Worm (Caenorhabditis elegans) whole organism, L4 larva: ENCODE measurements around the gene T01H10.11.

Experiments
- F37D6.2 ChIP-seq: sonication (generic microtip); optimal IDR thresholded peaks from 2 replicates; lab custom pipeline; 2016; ENCODE audit warnings: mild to moderate bottlenecking, missing genetic modification characterization, missing compliant biosample characterization
- F44E2.7 ChIP-seq: fragments of 200-800 bp; sonication (Bioruptor generic); IDR thresholded peaks from 2 replicates; pipeline ENCODE4 v2.1.2; 2022; ENCODE audit warnings: missing genetic modification characterization, missing compliant biosample characterization
- T26A8.4 ChIP-seq: fragments of 200-800 bp; sonication (Bioruptor generic); IDR thresholded peaks from 2 replicates; pipeline ENCODE4 v1.3.6; 2022; ENCODE audit warnings: missing genetic modification characterization, missing compliant biosample characterization
- Y48G9A.11 ChIP-seq: fragments of 200-800 bp; sonication (Bioruptor generic); IDR thresholded peaks from 2 replicates; pipeline ENCODE4 v1.3.6; 2022; ENCODE audit warnings: missing genetic modification reagents, missing genetic modification characterization, missing compliant biosample characterization
- Y5F2A.4 ChIP-seq: fragments of 200-800 bp; sonication (Bioruptor generic); optimal IDR thresholded peaks from 2 replicates; lab custom pipeline; 2018; ENCODE audit warnings: mild to moderate bottlenecking, missing genetic modification characterization, missing compliant biosample characterization
- aha-1 ChIP-seq: fragments of 150-350 bp; peaks from one replicate; lab custom pipeline; 2014; ENCODE audit warnings: missing biosample characterization, missing genetic modification characterization
- aly-2 ChIP-seq: sonication (generic microtip); optimal IDR thresholded peaks from 2 replicates; lab custom pipeline; 2018; ENCODE audit warnings: missing biosample characterization, missing genetic modification characterization
- ceh-20 ChIP-seq: fragments of 200-800 bp; sonication (Bioruptor generic); IDR thresholded peaks from 2 replicates; pipeline ENCODE4 v1.3.6; 2022; ENCODE audit warnings: missing genetic modification reagents, missing genetic modification characterization, missing compliant biosample characterization
- ceh-28 ChIP-seq: fragments of 150-350 bp; optimal IDR thresholded peaks from 2 replicates; lab custom pipeline; 2014; ENCODE audit warnings: missing biosample characterization, missing genetic modification reagents, missing genetic modification characterization
- ceh-32 ChIP-seq: sonication (generic microtip); optimal IDR thresholded peaks from 2 replicates; lab custom pipeline; 2016; ENCODE audit warnings: mild to moderate bottlenecking, missing genetic modification characterization, missing compliant biosample characterization; ENCODE audit not compliant: poor library complexity
- ceh-82 ChIP-seq: sonication (generic microtip); optimal IDR thresholded peaks from 2 replicates; lab custom pipeline; 2017; ENCODE audit warnings: missing biosample characterization, missing genetic modification characterization
- ces-1 ChIP-seq: fragments of 150-350 bp; sonication (generic microtip); optimal IDR thresholded peaks from 4 replicates; lab custom pipeline; 2014; ENCODE audit warnings: missing biosample characterization, missing genetic modification reagents, missing genetic modification characterization
- dpl-1 ChIP-seq: fragments of 150-350 bp; optimal IDR thresholded peaks from 2 replicates; lab custom pipeline; 2014; ENCODE audit warnings: missing biosample characterization, missing genetic modification reagents, missing genetic modification characterization
- duxl-1 ChIP-seq: sonication (generic microtip); optimal IDR thresholded peaks from 2 replicates; lab custom pipeline; 2016; ENCODE audit warnings: mild to moderate bottlenecking, missing genetic modification characterization, moderate library complexity, missing compliant biosample characterization; ENCODE audit not compliant: poor library complexity
- dve-1 ChIP-seq: sonication (generic microtip); optimal IDR thresholded peaks from 2 replicates; lab custom pipeline; 2017; ENCODE audit warnings: antibody characterized with exemption, mild to moderate bottlenecking, missing genetic modification characterization, missing compliant biosample characterization; ENCODE audit not compliant: insufficient read depth
- fkh-10 ChIP-seq: fragments of 150-350 bp; optimal IDR thresholded peaks from 2 replicates; lab custom pipeline; 2014; ENCODE audit warnings: missing biosample characterization, missing genetic modification reagents, missing genetic modification characterization
- gei-8 ChIP-seq: fragments of 200-800 bp; sonication (Bioruptor generic); optimal IDR thresholded peaks from 2 replicates; lab custom pipeline; 2018; ENCODE audit warnings: mild to moderate bottlenecking, missing genetic modification characterization, missing compliant biosample characterization
- hif-1 ChIP-seq, 2 experiments: sonication (generic microtip); optimal IDR thresholded peaks; 2 replicates each; lab custom pipeline; 2016 to 2017; ENCODE audit warnings: missing compliant biosample characterization in 2 of 2, missing genetic modification characterization in 2 of 2, missing genetic modification reagents in 2 of 2, missing genotype in 2 of 2, mild to moderate bottlenecking in 1 of 2
- hlh-11 ChIP-seq: fragments of 200-800 bp; sonication (Bioruptor generic); optimal IDR thresholded peaks from 2 replicates; lab custom pipeline; 2018; ENCODE audit warnings: mild to moderate bottlenecking, missing genetic modification characterization, missing compliant biosample characterization
- lim-7 ChIP-seq: fragments of 200-800 bp; sonication (Bioruptor generic); IDR thresholded peaks from 2 replicates; pipeline ENCODE4 v1.3.6; 2022; ENCODE audit warnings: missing genetic modification characterization, missing compliant biosample characterization
- lin-1 ChIP-seq: fragments of 200-800 bp; sonication (Bioruptor generic); IDR thresholded peaks from 2 replicates; pipeline ENCODE4 v1.3.6; 2022; ENCODE audit warnings: missing genetic modification reagents, missing genetic modification characterization, missing compliant biosample characterization
- lin-15B ChIP-seq: fragments of 150-350 bp; sonication (generic microtip); optimal IDR thresholded peaks from 3 replicates; lab custom pipeline; 2014; ENCODE audit warnings: missing biosample characterization, missing genetic modification characterization
- lsy-2 ChIP-seq, 2 experiments: fragments of 150-350 bp in 1 of 2; sonication (generic microtip) in 1 of 2; optimal IDR thresholded peaks; 2 replicates each; lab custom pipeline; 2014 to 2017; ENCODE audit warnings: missing biosample characterization in 2 of 2, missing genetic modification characterization in 2 of 2
- mdl-1 ChIP-seq, 2 experiments: fragments of 150-350 bp in 1 of 2; sonication (generic microtip) in 1 of 2; optimal IDR thresholded peaks; 2 replicates each; lab custom pipeline; 2014 to 2017; ENCODE audit warnings: missing biosample characterization in 2 of 2, missing genetic modification characterization in 2 of 2
- mxl-2 ChIP-seq: fragments of 200-800 bp; sonication (Bioruptor generic); conservative IDR thresholded peaks from 2 replicates; pipeline ENCODE4 v1.3.6; 2022; ENCODE audit warnings: missing genetic modification reagents, missing genetic modification characterization, missing compliant biosample characterization
- mxl-3 ChIP-seq: fragments of 200-800 bp; sonication (Bioruptor generic); optimal IDR thresholded peaks from 2 replicates; lab custom pipeline; 2018; ENCODE audit warnings: mild to moderate bottlenecking, missing genetic modification characterization, missing compliant biosample characterization
- nhr-10 ChIP-seq: fragments of 150-350 bp; optimal IDR thresholded peaks from 2 replicates; lab custom pipeline; 2014; ENCODE audit warnings: missing biosample characterization, missing genetic modification characterization
- nhr-11 ChIP-seq: fragments of 150-350 bp; optimal IDR thresholded peaks from 2 replicates; lab custom pipeline; 2014; ENCODE audit warnings: missing biosample characterization, missing genetic modification characterization
- nhr-25 ChIP-seq: sonication (generic microtip); optimal IDR thresholded peaks from 2 replicates; lab custom pipeline; 2017; ENCODE audit warnings: missing genetic modification characterization, mild to moderate bottlenecking, missing compliant biosample characterization, antibody characterized with exemption, moderate library complexity, borderline replicate concordance; ENCODE audit not compliant: insufficient read depth
- nhr-28 ChIP-seq: fragments of 150-350 bp; optimal IDR thresholded peaks from 2 replicates; lab custom pipeline; 2014; ENCODE audit warnings: missing biosample characterization, missing genetic modification characterization
- nhr-42 ChIP-seq: fragments of 200-800 bp; sonication (Bioruptor generic); IDR thresholded peaks from 2 replicates; pipeline ENCODE4 v1.3.6; 2022; ENCODE audit warnings: missing genetic modification characterization, missing compliant biosample characterization
- pha-4 ChIP-seq, 2 experiments: fragments of 150-350 bp in 1 of 2; fragments of 200-800 bp in 1 of 2; sonication (Bioruptor generic) in 1 of 2; IDR thresholded peaks in 1 of 2; optimal IDR thresholded peaks in 1 of 2; 2 replicates each; pipeline versions ENCODE4 v1.3.6 to Lab custom; 2014 to 2022; ENCODE audit warnings: missing genetic modification characterization in 2 of 2, missing genetic modification reagents in 2 of 2, missing biosample characterization in 1 of 2, missing compliant biosample characterization in 1 of 2
- saeg-2 ChIP-seq: fragments of 200-800 bp; sonication (Bioruptor generic); IDR thresholded peaks from 2 replicates; pipeline ENCODE4 v1.3.6; 2022; ENCODE audit warnings: missing genetic modification reagents, missing genetic modification characterization, missing compliant biosample characterization
- set-16 ChIP-seq: fragments of 200-800 bp; sonication (Bioruptor generic); IDR thresholded peaks from 2 replicates; pipeline ENCODE4 v1.3.6; 2022; ENCODE audit warnings: missing genetic modification reagents, missing genetic modification characterization, missing compliant biosample characterization
- snpc-1.2 ChIP-seq: fragments of 200-800 bp; sonication (Bioruptor generic); IDR thresholded peaks from 2 replicates; pipeline ENCODE4 v1.3.6; 2022; ENCODE audit warnings: missing genetic modification reagents, missing genetic modification characterization, missing compliant biosample characterization
- spr-3 ChIP-seq: fragments of 200-800 bp; sonication (Bioruptor generic); optimal IDR thresholded peaks from 2 replicates; lab custom pipeline; 2018; ENCODE audit warnings: mild to moderate bottlenecking, missing genetic modification characterization, missing compliant biosample characterization
- unc-39 ChIP-seq: sonication (generic microtip); optimal IDR thresholded peaks from 2 replicates; lab custom pipeline; 2017; ENCODE audit warnings: missing biosample characterization, missing genetic modification characterization
- zag-1 ChIP-seq: fragments of 150-350 bp; optimal IDR thresholded peaks from 2 replicates; lab custom pipeline; 2014; ENCODE audit warnings: missing biosample characterization, missing genetic modification characterization
- zip-11 ChIP-seq: fragments of 200-800 bp; sonication (Bioruptor generic); IDR thresholded peaks from 2 replicates; pipeline ENCODE4 v1.3.6; 2022; ENCODE audit warnings: missing genetic modification characterization, missing compliant biosample characterization
- zip-2 ChIP-seq: fragments of 150-350 bp; optimal IDR thresholded peaks from 2 replicates; lab custom pipeline; 2014; ENCODE audit warnings: missing biosample characterization, missing genetic modification characterization

Gene T01H10.11

DNA sequence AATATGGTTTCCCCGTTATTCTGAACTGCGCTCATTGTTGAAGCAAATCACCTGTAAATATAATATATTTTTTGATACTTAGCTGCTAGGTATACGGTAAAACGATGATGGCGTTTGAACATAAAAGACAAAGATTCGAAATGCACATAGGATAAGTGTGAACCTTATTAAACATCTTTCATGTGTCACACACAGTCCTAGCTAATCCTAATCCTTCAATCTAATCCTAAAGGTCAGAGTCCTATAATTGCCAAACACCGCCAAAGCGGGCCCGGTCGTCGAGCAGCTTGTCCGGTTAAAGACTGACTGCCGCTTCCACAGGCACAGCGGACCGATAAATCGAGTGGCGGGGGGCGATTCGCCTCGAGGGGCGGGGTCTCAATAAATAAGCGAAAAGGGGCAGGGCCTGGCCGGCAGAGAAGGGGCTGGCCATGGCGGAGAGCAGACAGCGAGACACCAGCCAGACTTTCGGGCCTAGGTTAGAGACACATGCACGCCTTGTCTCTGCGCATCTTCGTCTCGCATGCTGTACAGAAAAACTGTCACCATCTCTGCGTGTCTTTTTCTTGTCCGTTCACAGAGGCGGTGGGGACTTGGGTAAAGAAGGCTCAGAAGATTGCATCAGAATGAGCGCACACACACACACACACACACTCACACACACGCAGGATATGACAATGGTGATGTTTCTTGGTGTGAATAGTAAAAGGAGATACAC is 48.5 kb downstream of the T01H10.11 start, which contains the start of gene F57G12.1 (continued):
- peak; percentile 100 for TF ChIP-seq aha-1 (tag; lab: Kevin White, UChicago)
- TF ChIP-seq ceh-32: no peak
- peak in 1 of 2 experiments; percentile 83 for TF ChIP-seq hif-1 (tag; optimal IDR thresholded peaks at IDR 0.05; lab: Kevin White, UChicago)
- TF ChIP-seq lsy-2 (tag; optimal IDR thresholded peaks at IDR 0.05; lab: Kevin White, UChicago): peak; percentile 1 to 51
- TF ChIP-seq spr-3 (GFP tag; lab: Kevin White, UChicago): peak; percentile 61
- TF ChIP-seq ceh-28: peak; percentile 7
- TF ChIP-seq snpc-1.2 (GFP tag; lab: Robert Waterston, UW): no peak
- peak; percentile 62 for TF ChIP-seq nhr-28 (tag; lab: Kevin White, UChicago)
- peak; percentile 85 for TF ChIP-seq mxl-3 (GFP tag; lab: Kevin White, UChicago)
- TF ChIP-seq fkh-10 (GFP tag; lab: Kevin White, UChicago): peak; percentile 9
- TF ChIP-seq nhr-10 (tag; lab: Kevin White, UChicago): peak; percentile 74
- peak; percentile 62; the same call in 1 of the 2 replicates for TF ChIP-seq ceh-20 (GFP tag; lab: Robert Waterston, UW)
- TF ChIP-seq zip-2 (tag; lab: Kevin White, UChicago): no peak
- 0 out of 2 replicates have a peak, but pooled peaks have one; percentile 15 for TF ChIP-seq T26A8.4
- TF ChIP-seq lin-1: peak; percentile 34; the same call in 1 of the 2 replicates
- TF ChIP-seq duxl-1 (tag; lab: Kevin White, UChicago): no peak
- TF ChIP-seq dve-1 (tag; lab: Kevin White, UChicago): peak; percentile 73
- TF ChIP-seq nhr-11 (tag; lab: Kevin White, UChicago): peak; percentile 75
- no peak for TF ChIP-seq ceh-82 (tag; lab: Kevin White, UChicago)
- TF ChIP-seq set-16 (GFP tag; lab: Robert Waterston, UW): peak; percentile 98
- no peak for TF ChIP-seq unc-39 (tag; lab: Kevin White, UChicago)
- TF ChIP-seq gei-8: no peak
- no peak for TF ChIP-seq F37D6.2 (tag; lab: Kevin White, UChicago)
- TF ChIP-seq zip-11 (GFP tag; lab: Robert Waterston, UW): no peak
- TF ChIP-seq hlh-11: peak; percentile 87
- no peak for TF ChIP-seq saeg-2
- TF ChIP-seq aly-2: no peak
- peak; percentile 70 to 87 for TF ChIP-seq mdl-1 (tag; optimal IDR thresholded peaks at IDR 0.05; lab: Kevin White, UChicago)
- TF ChIP-seq zag-1 (tag; lab: Kevin White, UChicago): peak; percentile 2
- TF ChIP-seq nhr-25: peak; percentile 86
- no peak for TF ChIP-seq lin-15B (tag; lab: Kevin White, UChicago)
- TF ChIP-seq Y5F2A.4: no peak
- no peak for TF ChIP-seq pha-4 (GFP tag; IDR thresholded peaks at IDR 0.05; lab: Robert Waterston, UW)
- TF ChIP-seq pha-4 (tag; optimal IDR thresholded peaks at IDR 0.05; lab: Kevin White, UChicago): no peak
- peak; percentile 18; the same call in 1 of the 2 replicates for TF ChIP-seq Y48G9A.11 (GFP tag; lab: Robert Waterston, UW)
- no peak for TF ChIP-seq nhr-42 (GFP tag; lab: Robert Waterston, UW)
- no peak for TF ChIP-seq F44E2.7 (GFP tag; lab: Robert Waterston, UW)
- TF ChIP-seq mxl-2 (GFP tag; lab: Robert Waterston, UW): no peak
- TF ChIP-seq lim-7 (GFP tag; lab: Robert Waterston, UW): no peak
- peak; percentile 11 for TF ChIP-seq dpl-1 (GFP tag; lab: Kevin White, UChicago)
- no peak for TF ChIP-seq ces-1 (GFP tag; lab: Kevin White, UChicago)
